Fruit fly (Drosophila melanogaster): Measurements from ENCODE around the gene Cyt-c1L.

Cyt-c1L gene

dm6 chr3R:29199807-29200693 is 3.9 kb downstream of the Cyt-c1L start, which contains the start of gene CG11899 (continued):
- TF ChIP-seq dl (GFP tag; optimal IDR thresholded peaks at IDR 0.05; ENCODE audit: insufficient read depth in 1 of 2, partially characterized antibody in 2 of 2) (peak; percentile 15 to 47), CG32264 (GFP tag; optimal IDR thresholded peaks at IDR 0.05) (peak; percentile 82), Abd-B (GFP tag; optimal IDR thresholded peaks at IDR 0.05) (no peak), CrebA (GFP tag; optimal IDR thresholded peaks at IDR 0.05; ENCODE audit: borderline replicate concordance) (no peak), OdsH (GFP tag; optimal IDR thresholded peaks at IDR 0.05) (peak; percentile 86), jim (GFP tag; optimal IDR thresholded peaks at IDR 0.05) (peak; percentile 69), h (GFP tag; optimal IDR thresholded peaks at IDR 0.05) (peak; percentile 98), Mio (GFP tag; optimal IDR thresholded peaks at IDR 0.05) (no peak), ey (GFP tag; optimal IDR thresholded peaks at IDR 0.05) (peak; percentile 87), sv (GFP tag; optimal IDR thresholded peaks at IDR 0.05) (no peak), dsf (GFP tag; optimal IDR thresholded peaks at IDR 0.05; ENCODE audit: borderline replicate concordance) (no peak)

- no peak for TF ChIP-seq CG32264 (GFP tag; optimal IDR thresholded peaks at IDR 0.05)
- no peak for TF ChIP-seq Dfd (GFP tag; optimal IDR thresholded peaks at IDR 0.05)
- TF ChIP-seq h (GFP tag; optimal IDR thresholded peaks at IDR 0.05), result no peak
- TF ChIP-seq Mio (GFP tag; optimal IDR thresholded peaks at IDR 0.05), result no peak
- no peak for TF ChIP-seq ey (GFP tag; optimal IDR thresholded peaks at IDR 0.05)
- no peak for TF ChIP-seq dmrt93B (GFP tag; optimal IDR thresholded peaks at IDR 0.05)
- no peak for TF ChIP-seq tai (GFP tag; optimal IDR thresholded peaks at IDR 0.05)
- TF ChIP-seq psq (GFP tag; optimal IDR thresholded peaks at IDR 0.05), result no peak
- TF ChIP-seq rgr (GFP tag; optimal IDR thresholded peaks at IDR 0.05), result no peak
- no peak for TF ChIP-seq sv (GFP tag; optimal IDR thresholded peaks at IDR 0.05)
- TF ChIP-seq woc (GFP tag; optimal IDR thresholded peaks at IDR 0.05), result no peak
- TF ChIP-seq Hnf4 (GFP tag; optimal IDR thresholded peaks at IDR 0.05), result no peak
- no peak for TF ChIP-seq sage (GFP tag; optimal IDR thresholded peaks at IDR 0.05)
These were observed 5.6 kb downstream of the Cyt-c1L start for dm6 chr3R:29198299-29198698.

DNA sequence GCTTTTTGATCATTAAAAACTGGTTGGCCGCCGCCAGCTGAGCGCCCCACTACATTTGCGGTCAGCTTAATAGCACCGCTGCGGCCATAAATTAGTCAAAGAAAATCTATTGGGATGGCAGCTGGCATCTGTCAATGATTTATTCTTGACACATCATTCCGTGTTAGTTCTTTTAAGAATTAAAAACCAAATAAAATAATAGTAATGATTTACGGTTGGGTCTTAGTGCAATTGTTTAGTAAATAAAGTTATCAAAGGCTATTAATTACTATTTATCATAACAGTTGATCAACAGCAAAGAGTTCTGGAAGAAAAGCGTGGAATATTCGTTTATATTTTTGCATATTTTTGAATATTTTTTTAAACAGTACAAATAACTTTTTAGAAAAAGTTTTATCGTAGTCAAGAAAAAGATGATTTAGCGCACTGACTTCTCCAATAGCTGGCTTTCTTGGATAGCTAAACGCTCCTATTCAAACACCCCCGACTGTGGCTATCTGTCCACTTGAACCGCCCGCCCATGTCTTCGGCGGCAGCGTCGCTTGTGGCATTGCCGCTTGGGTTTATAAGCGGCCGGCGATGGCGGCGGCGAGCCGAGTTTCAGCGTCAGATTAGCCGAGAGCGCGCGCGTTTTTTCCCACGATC is 6.8 kb downstream of the Cyt-c1L start, which contains the start of gene CG14515:
Gene CG14515 (plus strand): TSS at position 590 of the 645 bp plus-strand sequence.
- TF ChIP-seq Dfd (GFP tag; optimal IDR thresholded peaks at IDR 0.05) (no peak), Hr78 (GFP tag; optimal IDR thresholded peaks at IDR 0.05) (no peak), Jra (GFP tag; optimal IDR thresholded peaks at IDR 0.05) (no peak), Myc (optimal IDR thresholded peaks at IDR 0.05) (no peak), N (GFP tag; optimal IDR thresholded peaks at IDR 0.05) (no peak), pan (optimal IDR thresholded peaks at IDR 0.05) (no peak), Rel (GFP tag; optimal IDR thresholded peaks at IDR 0.05) (no peak), Rel (tag; optimal IDR thresholded peaks at IDR 0.05) (no peak), Vsx2 (GFP tag; optimal IDR thresholded peaks at IDR 0.05; ENCODE audit: partially characterized antibody) (no peak), woc (GFP tag; optimal IDR thresholded peaks at IDR 0.05) (no peak), Hnf4 (GFP tag; optimal IDR thresholded peaks at IDR 0.05) (no peak), GATAd (GFP tag; optimal IDR thresholded peaks at IDR 0.05) (no peak), h (GFP tag; optimal IDR thresholded peaks at IDR 0.05) (no peak), rgr (GFP tag; optimal IDR thresholded peaks at IDR 0.05) (no peak), tai (GFP tag; optimal IDR thresholded peaks at IDR 0.05) (no peak), br (GFP tag; optimal IDR thresholded peaks at IDR 0.05) (no peak)

DNA sequence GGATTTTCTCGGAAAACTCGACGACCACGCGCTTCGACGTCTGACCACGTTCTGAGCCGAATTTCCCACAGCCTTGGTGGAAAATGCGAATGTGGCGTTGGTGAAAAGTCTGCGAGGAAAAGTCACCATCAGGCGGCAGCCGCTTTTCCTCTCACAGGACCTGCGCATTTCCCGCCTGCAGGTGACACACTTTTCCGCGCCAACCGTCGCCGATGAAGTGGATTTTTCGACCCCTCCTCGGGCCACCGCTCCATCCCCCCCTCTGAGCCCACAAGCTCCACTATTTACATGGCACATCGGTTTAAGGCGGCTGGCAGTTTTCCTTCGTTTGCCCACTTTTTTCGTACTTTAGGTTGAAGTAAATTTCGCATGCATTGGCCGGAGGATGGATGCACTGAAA is 9.0 kb downstream of the Cyt-c1L start, which contains the start of gene jus:
Gene jus (minus strand): TSS at position 38 of the 400 bp plus-strand sequence.
- TF ChIP-seq foxo (GFP tag; optimal IDR thresholded peaks at IDR 0.05) (no peak), Dif (GFP tag; optimal IDR thresholded peaks at IDR 0.05; ENCODE audit: partially characterized antibody) (no peak), dl (GFP tag; optimal IDR thresholded peaks at IDR 0.05; ENCODE audit: insufficient read depth in 1 of 2, partially characterized antibody in 2 of 2) (no peak), pan (optimal IDR thresholded peaks at IDR 0.05) (no peak), Mio (GFP tag; optimal IDR thresholded peaks at IDR 0.05) (no peak), N (GFP tag; optimal IDR thresholded peaks at IDR 0.05) (no peak)
